Worm (Caenorhabditis elegans) whole organism, L3 larva: ENCODE measurements around the gene cec-3.

ENCODE experiments used
- R02D3.7 ChIP-seq: fragments of 150-350 bp; optimal IDR thresholded peaks from 2 replicates; lab custom pipeline; 2014; ENCODE audit warnings: missing biosample characterization, missing genetic modification characterization
- ZK546.5 ChIP-seq: sonication (generic microtip); optimal IDR thresholded peaks from 2 replicates; lab custom pipeline; 2017; ENCODE audit warnings: missing biosample characterization, missing genetic modification characterization
- ama-1 ChIP-seq: fragments of 150-350 bp; optimal IDR thresholded peaks from 2 replicates; lab custom pipeline; 2018
- ceh-16 ChIP-seq: sonication (generic microtip); optimal IDR thresholded peaks from 2 replicates; lab custom pipeline; 2017; ENCODE audit warnings: missing biosample characterization, missing genetic modification characterization
- ceh-28 ChIP-seq: fragments of 150-350 bp; optimal IDR thresholded peaks from 2 replicates; lab custom pipeline; 2014; ENCODE audit warnings: missing biosample characterization, missing genetic modification reagents, missing genetic modification characterization
- ceh-82 ChIP-seq: fragments of 150-350 bp; optimal IDR thresholded peaks from 2 replicates; lab custom pipeline; 2014; ENCODE audit warnings: missing biosample characterization, missing genetic modification characterization
- ceh-9 ChIP-seq: sonication (generic microtip); optimal IDR thresholded peaks from 2 replicates; lab custom pipeline; 2018; ENCODE audit warnings: missing biosample characterization, missing genetic modification characterization
- daf-12 ChIP-seq: fragments of 150-350 bp; optimal IDR thresholded peaks from 2 replicates; lab custom pipeline; 2014; ENCODE audit warnings: missing biosample characterization, missing genetic modification reagents, missing genetic modification characterization
- egl-27 ChIP-seq: sonication (generic microtip); optimal IDR thresholded peaks from 4 replicates; lab custom pipeline; 2017; ENCODE audit warnings: missing biosample characterization, missing genetic modification reagents, missing genetic modification characterization
- elt-1 ChIP-seq: fragments of 150-350 bp; optimal IDR thresholded peaks from 2 replicates; lab custom pipeline; 2014; ENCODE audit warnings: missing biosample characterization, missing genetic modification characterization
- elt-2 ChIP-seq: sonication (generic microtip); optimal IDR thresholded peaks from 2 replicates; lab custom pipeline; 2016; ENCODE audit warnings: missing genetic modification reagents, mild to moderate bottlenecking, missing genetic modification characterization, missing compliant biosample characterization
- eor-1 ChIP-seq, 2 experiments: fragments of 150-350 bp; optimal IDR thresholded peaks; 2 replicates each; lab custom pipeline; 2014 to 2018; ENCODE audit warnings: missing biosample characterization in 2 of 2, missing genetic modification characterization in 2 of 2
- fkh-10 ChIP-seq: sonication (generic microtip); optimal IDR thresholded peaks from 2 replicates; lab custom pipeline; 2017; ENCODE audit warnings: missing biosample characterization, missing genetic modification reagents, missing genetic modification characterization
- hmg-11 ChIP-seq: sonication (generic microtip); optimal IDR thresholded peaks from 2 replicates; lab custom pipeline; 2016; ENCODE audit warnings: missing genetic modification characterization, missing compliant biosample characterization
- lin-15B ChIP-seq: fragments of 150-350 bp; optimal IDR thresholded peaks from 2 replicates; lab custom pipeline; 2014; ENCODE audit warnings: missing biosample characterization, missing genetic modification characterization
- lsy-12 ChIP-seq: sonication (generic microtip); optimal IDR thresholded peaks from 2 replicates; lab custom pipeline; 2016; ENCODE audit warnings: mild to moderate bottlenecking, missing genetic modification characterization, missing compliant biosample characterization
- mdl-1 ChIP-seq: fragments of 150-350 bp; optimal IDR thresholded peaks from 2 replicates; lab custom pipeline; 2014; ENCODE audit warnings: missing biosample characterization, missing genetic modification characterization
- mml-1 ChIP-seq: fragments of 150-350 bp; sonication (generic microtip); optimal IDR thresholded peaks from 3 replicates; lab custom pipeline; 2014; ENCODE audit warnings: missing biosample characterization, missing genetic modification characterization
- nfya-1 ChIP-seq: sonication (generic microtip); optimal IDR thresholded peaks from 2 replicates; lab custom pipeline; 2017; ENCODE audit warnings: missing genetic modification characterization, mild to moderate bottlenecking, missing compliant biosample characterization, antibody characterized with exemption, moderate library complexity; ENCODE audit not compliant: insufficient read depth
- nhr-23 ChIP-seq: fragments of 150-350 bp; optimal IDR thresholded peaks from 2 replicates; lab custom pipeline; 2014; ENCODE audit warnings: missing biosample characterization, missing genetic modification reagents, missing genetic modification characterization
- nhr-237 ChIP-seq: fragments of 150-350 bp; optimal IDR thresholded peaks from 2 replicates; lab custom pipeline; 2014; ENCODE audit warnings: missing biosample characterization, missing genetic modification characterization
- nhr-25 ChIP-seq: sonication (generic microtip); optimal IDR thresholded peaks from 2 replicates; lab custom pipeline; 2017; ENCODE audit warnings: missing biosample characterization, missing genetic modification characterization
- nhr-28 ChIP-seq: fragments of 150-350 bp; optimal IDR thresholded peaks from 2 replicates; lab custom pipeline; 2014; ENCODE audit warnings: missing biosample characterization, missing genetic modification characterization
- nhr-43 ChIP-seq: sonication (generic microtip); optimal IDR thresholded peaks from 2 replicates; lab custom pipeline; 2016; ENCODE audit warnings: mild to moderate bottlenecking, missing genetic modification characterization, missing compliant biosample characterization; ENCODE audit not compliant: poor library complexity, severe bottlenecking
- nhr-67 ChIP-seq: fragments of 150-350 bp; optimal IDR thresholded peaks from 2 replicates; lab custom pipeline; 2014; ENCODE audit warnings: missing biosample characterization, missing genetic modification characterization
- nhr-76 ChIP-seq: fragments of 150-350 bp; sonication (generic microtip); optimal IDR thresholded peaks from 5 replicates; lab custom pipeline; 2014; ENCODE audit warnings: missing biosample characterization, missing genetic modification characterization
- pha-4 ChIP-seq: fragments of 150-350 bp; optimal IDR thresholded peaks from 2 replicates; lab custom pipeline; 2014; ENCODE audit warnings: missing biosample characterization, missing genetic modification reagents, missing genetic modification characterization
- sea-2 ChIP-seq: fragments of 150-350 bp; sonication (generic microtip); optimal IDR thresholded peaks from 4 replicates; lab custom pipeline; 2014; ENCODE audit warnings: missing biosample characterization, missing genetic modification reagents, missing genetic modification characterization
- skn-1 ChIP-seq: fragments of 150-350 bp; optimal IDR thresholded peaks from 2 replicates; lab custom pipeline; 2014; ENCODE audit warnings: missing biosample characterization, missing genetic modification characterization
- snpc-4 ChIP-seq: fragments of 150-350 bp; optimal IDR thresholded peaks from 2 replicates; lab custom pipeline; 2014; ENCODE audit warnings: missing biosample characterization, missing genetic modification characterization
- unc-39 ChIP-seq: sonication (generic microtip); optimal IDR thresholded peaks from 4 replicates; lab custom pipeline; 2017; ENCODE audit warnings: missing biosample characterization, missing genetic modification characterization
- unc-62 ChIP-seq: fragments of 150-350 bp; sonication (generic microtip); optimal IDR thresholded peaks from 4 replicates; lab custom pipeline; 2014; ENCODE audit warnings: missing biosample characterization, missing genetic modification reagents, missing genetic modification characterization
- zag-1 ChIP-seq: fragments of 150-350 bp; optimal IDR thresholded peaks from 2 replicates; lab custom pipeline; 2014; ENCODE audit warnings: missing biosample characterization, missing genetic modification characterization
- ztf-11 ChIP-seq: fragments of 150-350 bp; optimal IDR thresholded peaks from 2 replicates; lab custom pipeline; 2014; ENCODE audit warnings: missing biosample characterization, missing genetic modification characterization
- ztf-4 ChIP-seq: fragments of 150-350 bp; optimal IDR thresholded peaks from 2 replicates; lab custom pipeline; 2014; ENCODE audit warnings: missing biosample characterization, missing genetic modification characterization

cec-3 gene

DNA sequence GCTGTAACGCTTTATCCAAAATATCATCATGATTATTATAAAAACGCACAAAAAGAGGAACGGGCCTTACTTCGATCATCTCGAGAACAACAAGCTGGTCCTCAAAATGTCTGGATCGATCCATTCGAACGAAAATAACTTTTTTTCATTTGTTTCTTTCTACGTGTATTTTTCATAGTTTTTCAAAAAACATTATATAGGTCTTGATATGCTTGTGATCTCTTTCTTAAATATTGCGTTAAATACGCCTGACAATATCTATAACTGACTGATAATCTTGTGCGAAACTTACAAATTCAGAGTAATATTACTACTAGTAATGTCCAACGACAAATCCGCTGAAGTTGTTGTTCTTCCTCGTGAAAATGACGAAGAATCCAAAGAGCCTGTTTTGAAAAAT, 701 bp upstream of the cec-3 start, which contains the start of gene sds-22:
Gene sds-22 (plus strand): TSS at position 301 of the 400 bp plus-strand sequence.
- TF ChIP-seq ceh-82 (tag; lab: Kevin White, UChicago) (no peak), ztf-4 (no peak), egl-27 (tag; lab: Kevin White, UChicago) (no peak), nhr-43 (tag; lab: Kevin White, UChicago) (no peak), skn-1 (tag; lab: Kevin White, UChicago) (no peak), lin-15B (tag; lab: Kevin White, UChicago) (no peak), sea-2 (GFP tag; lab: Kevin White, UChicago) (no peak), ceh-28 (tag; lab: Kevin White, UChicago) (no peak), fkh-10 (no peak), zag-1 (tag; lab: Kevin White, UChicago) (no peak)

DNA sequence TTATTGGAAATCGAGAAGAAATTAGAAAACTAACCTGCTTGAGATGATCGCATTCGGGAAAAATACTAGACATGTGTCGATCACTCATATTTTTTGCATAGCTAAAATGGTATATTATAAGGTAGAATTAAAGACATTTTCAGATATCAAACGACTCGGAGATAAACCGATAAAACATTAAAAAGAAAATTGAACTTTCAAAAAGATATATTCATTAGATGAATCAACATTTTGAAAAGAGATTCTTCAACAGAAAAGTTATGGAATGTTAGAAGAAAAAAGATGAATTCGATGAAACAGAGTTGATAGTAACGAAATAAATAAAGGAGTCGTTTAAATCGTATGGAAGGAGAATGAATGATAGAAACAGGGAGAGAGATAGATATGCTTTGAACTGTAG, 1.8 kb downstream of the cec-3 start, which contains the start of gene mdmh-35:
Gene mdmh-35 (minus strand): TSS at position 101 of the 400 bp plus-strand sequence.
- TF ChIP-seq skn-1 (tag; lab: Kevin White, UChicago) (no peak), lin-15B (tag; lab: Kevin White, UChicago) (no peak), nfya-1 (tag; lab: Kevin White, UChicago) (no peak), ama-1 (lab: Kevin White, UChicago) (no peak), ceh-16 (tag; lab: Kevin White, UChicago) (no peak), mml-1 (tag; lab: Kevin White, UChicago) (no peak), lsy-12 (tag; lab: Kevin White, UChicago) (no peak), snpc-4 (no peak), unc-39 (tag; lab: Kevin White, UChicago) (no peak), ZK546.5 (tag; lab: Kevin White, UChicago) (no peak), ztf-4 (no peak), nhr-25 (tag; lab: Kevin White, UChicago) (no peak), ceh-82 (tag; lab: Kevin White, UChicago) (no peak), nhr-43 (tag; lab: Kevin White, UChicago) (no peak), mdl-1 (no peak), eor-1 (tag; optimal IDR thresholded peaks at IDR 0.05; lab: Kevin White, UChicago) (no peak), nhr-76 (tag; lab: Kevin White, UChicago) (no peak), ceh-9 (tag; lab: Kevin White, UChicago) (no peak), elt-2 (tag; lab: Kevin White, UChicago) (no peak)

DNA sequence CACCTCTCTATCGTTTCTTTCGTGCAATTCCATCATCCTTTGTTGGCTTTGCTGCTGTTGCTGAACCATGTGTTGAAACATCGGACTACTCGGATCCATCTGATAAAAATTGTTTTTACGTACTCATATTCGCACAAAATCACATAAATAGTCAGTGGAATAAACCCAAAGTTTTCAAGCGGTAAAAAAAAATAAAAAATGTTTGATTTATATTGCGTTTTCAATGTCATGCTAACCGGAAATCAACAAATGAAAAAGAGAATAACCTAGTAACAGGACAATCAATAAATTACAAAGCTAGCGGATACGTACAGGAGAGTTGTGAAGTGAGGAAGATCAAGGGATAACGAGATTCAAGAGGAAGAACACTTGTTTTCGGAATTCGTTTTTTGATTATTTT, 2.5 kb downstream of the cec-3 start, which contains the start of gene mdt-10:
Gene mdt-10 (minus strand): TSS at position 101 of the 400 bp plus-strand sequence.
- TF ChIP-seq daf-12 (tag; lab: Kevin White, UChicago), result no peak
- TF ChIP-seq, all 47 proteins: peak for 0

DNA sequence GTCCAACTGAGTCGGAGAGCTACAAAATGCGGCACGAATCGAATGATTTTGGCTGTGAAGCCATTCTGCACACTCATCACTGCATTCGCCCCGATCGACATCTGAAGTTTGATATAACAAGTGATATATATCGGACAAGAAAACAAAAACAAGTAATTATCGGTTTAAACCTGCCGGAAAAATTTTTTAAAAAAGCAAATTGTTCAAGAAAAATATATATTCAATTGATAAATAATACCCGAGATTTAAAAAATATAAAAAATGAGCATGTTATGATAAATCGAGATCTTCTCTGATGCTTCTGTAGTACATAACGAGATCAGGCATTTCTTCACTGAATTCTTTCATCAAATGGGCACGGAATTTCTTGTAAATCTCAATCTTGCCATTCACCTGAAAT, 3.7 kb downstream of the cec-3 start, which contains the start of gene T09A5.5:
Gene T09A5.5 (minus strand): TSS at position 101 of the 400 bp plus-strand sequence.
- TF ChIP-seq skn-1 (tag; lab: Kevin White, UChicago) (no peak), daf-12 (tag; lab: Kevin White, UChicago) (no peak), nhr-28 (tag; lab: Kevin White, UChicago) (no peak), nhr-237 (tag; lab: Kevin White, UChicago) (no peak), nhr-23 (tag; lab: Kevin White, UChicago) (no peak), ceh-82 (tag; lab: Kevin White, UChicago) (no peak), unc-62 (no peak), nhr-43 (tag; lab: Kevin White, UChicago) (no peak), nfya-1 (tag; lab: Kevin White, UChicago) (no peak), mdl-1 (no peak), ztf-11 (tag; lab: Kevin White, UChicago) (no peak), nhr-67 (tag; lab: Kevin White, UChicago) (no peak), elt-1 (tag; lab: Kevin White, UChicago) (no peak), unc-39 (tag; lab: Kevin White, UChicago) (no peak), pha-4 (tag; lab: Kevin White, UChicago) (no peak), R02D3.7 (tag; lab: Kevin White, UChicago) (no peak), hmg-11 (tag; lab: Kevin White, UChicago) (no peak), lin-15B (tag; lab: Kevin White, UChicago) (no peak)
